Worm (Caenorhabditis elegans) whole organism, L1 larva: ENCODE measurements around the gene M04B2.4.

Experiments used
- jun-1 ChIP-seq: fragments of 150-350 bp; optimal IDR thresholded peaks from 2 replicates; lab custom pipeline; 2014; ENCODE audit warnings: missing biosample characterization, missing genetic modification reagents, missing genetic modification characterization
- lin-13 ChIP-seq: fragments of 150-350 bp; optimal IDR thresholded peaks from 2 replicates; lab custom pipeline; 2014; ENCODE audit warnings: missing biosample characterization, missing genetic modification reagents, missing genetic modification characterization
- nhr-76 ChIP-seq: sonication (generic microtip); optimal IDR thresholded peaks from 2 replicates; lab custom pipeline; 2017; ENCODE audit warnings: missing biosample characterization, missing genetic modification characterization
- skn-1 ChIP-seq: fragments of 150-350 bp; optimal IDR thresholded peaks from 2 replicates; lab custom pipeline; 2014; ENCODE audit warnings: missing biosample characterization, missing genetic modification characterization
- unc-130 ChIP-seq: fragments of 150-350 bp; optimal IDR thresholded peaks from 2 replicates; lab custom pipeline; 2017; ENCODE audit warnings: missing biosample characterization, missing genetic modification characterization, inconsistent platforms
- unc-62 ChIP-seq: fragments of 150-350 bp; optimal IDR thresholded peaks from 2 replicates; lab custom pipeline; 2014; ENCODE audit warnings: missing biosample characterization, missing genetic modification reagents, missing genetic modification characterization
- zag-1 ChIP-seq: fragments of 150-350 bp; optimal IDR thresholded peaks from 2 replicates; lab custom pipeline; 2014; ENCODE audit warnings: missing biosample characterization, missing genetic modification characterization

DNA sequence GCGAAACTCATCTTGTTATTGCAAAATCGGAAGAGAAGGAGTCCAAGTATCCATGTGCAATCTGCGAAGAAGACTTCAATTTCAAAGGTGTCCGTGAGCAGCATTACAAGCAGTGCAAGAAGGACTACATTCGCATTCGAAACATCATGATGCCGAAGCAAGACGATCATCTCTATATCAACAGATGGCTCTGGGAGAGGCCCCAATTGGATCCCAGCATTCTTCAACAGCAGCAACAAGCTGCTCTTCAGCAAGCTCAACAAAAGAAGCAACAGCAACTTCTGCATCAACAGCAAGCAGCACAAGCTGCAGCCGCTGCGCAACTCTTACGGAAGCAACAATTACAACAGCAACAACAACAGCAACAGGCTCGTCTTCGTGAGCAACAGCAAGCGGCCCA lies 5.4 kb upstream of the M04B2.4 start:
- TF ChIP-seq nhr-76 (tag; lab: Kevin White, UChicago) (no peak), zag-1 (no peak), unc-62 (no peak), skn-1 (tag; lab: Kevin White, UChicago) (no peak), unc-130 (tag; lab: Kevin White, UChicago) (no peak), lin-13 (GFP tag; lab: Kevin White, UChicago) (no peak), jun-1 (no peak)
